Fruit fly (Drosophila melanogaster): ENCODE data around the gene Rb97D.

Gene Rb97D

DNA sequence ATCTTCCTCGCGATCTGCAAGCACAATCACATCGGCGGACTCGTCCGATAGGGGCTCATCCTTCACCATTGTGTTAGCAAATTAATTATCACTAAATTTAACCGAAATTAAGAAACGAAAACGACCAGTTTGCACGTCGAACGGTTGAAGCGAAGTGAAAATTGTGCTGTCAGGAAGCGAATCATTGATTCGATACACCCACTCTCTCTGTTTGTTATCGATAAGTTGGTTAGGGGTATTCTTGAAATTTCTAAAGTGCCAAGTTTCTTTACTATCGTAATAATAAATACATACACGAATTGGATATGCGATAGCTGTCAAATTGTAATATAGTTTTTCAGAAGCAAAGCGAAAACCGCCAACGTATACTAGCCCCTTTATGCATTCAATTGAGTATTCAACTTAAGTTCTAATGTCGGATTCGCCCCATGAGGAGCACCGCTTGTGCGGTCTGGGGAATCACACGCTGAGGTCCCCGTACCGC lies at the start of gene Rb97D (continued):
- TF ChIP-seq NC2β (GFP tag; optimal IDR thresholded peaks at IDR 0.05) (peak; percentile 47), pita (GFP tag; optimal IDR thresholded peaks at IDR 0.05) (no peak), CG10366 (GFP tag; IDR thresholded peaks at IDR 0.05) (peak; percentile 70), CG18476 (GFP tag; optimal IDR thresholded peaks at IDR 0.05) (peak; percentile 27), pnt (GFP tag; optimal IDR thresholded peaks at IDR 0.05) (peak; percentile 49), Hsf (GFP tag; optimal IDR thresholded peaks at IDR 0.05) (peak; percentile 79), HLH4C (GFP tag; IDR thresholded peaks at IDR 0.05; ENCODE audit: partially characterized antibody) (peak; percentile 82), ERR (GFP tag; optimal IDR thresholded peaks at IDR 0.05) (no peak), en (GFP tag; optimal IDR thresholded peaks at IDR 0.05) (peak; percentile 4), Nf-YB (GFP tag; optimal IDR thresholded peaks at IDR 0.05) (peak; percentile 50), Dad (GFP tag; optimal IDR thresholded peaks at IDR 0.05) (peak; percentile 47), D (optimal IDR thresholded peaks at IDR 0.05) (no peak), D (GFP tag; optimal IDR thresholded peaks at IDR 0.05) (peak; percentile 25), CG9817 (tag; optimal IDR thresholded peaks at IDR 0.05) (peak; percentile 71), Side (GFP tag; optimal IDR thresholded peaks at IDR 0.05) (peak; percentile 76), sr (GFP tag; IDR thresholded peaks at IDR 0.05) (peak; percentile 6; the same call in 2 of the 3 replicates), CG4820 (GFP tag; optimal IDR thresholded peaks at IDR 0.05) (peak; percentile 62), zen2 (GFP tag; IDR thresholded peaks at IDR 0.05; ENCODE audit: partially characterized antibody) (peak; percentile 87), CG30403 (GFP tag; optimal IDR thresholded peaks at IDR 0.05) (peak; percentile 84), ase (GFP tag; IDR thresholded peaks at IDR 0.05) (peak; percentile 55; the same call in 2 of the 3 replicates), CG12659 (GFP tag; optimal IDR thresholded peaks at IDR 0.05) (peak; percentile 72), CG4854 (GFP tag; optimal IDR thresholded peaks at IDR 0.05) (peak; percentile 34), NfI (GFP tag; optimal IDR thresholded peaks at IDR 0.05) (peak; percentile 38), Doc2 (GFP tag; IDR thresholded peaks at IDR 0.05) (no peak), CG3281 (GFP tag; optimal IDR thresholded peaks at IDR 0.05) (peak; percentile 66), crp (GFP tag; optimal IDR thresholded peaks at IDR 0.05) (peak in 1 of 2 experiments; percentile 55), CG12744 (GFP tag; optimal IDR thresholded peaks at IDR 0.05) (peak; percentile 61), CG10209 (GFP tag; optimal IDR thresholded peaks at IDR 0.05) (peak; percentile 65), Sin3A (optimal IDR thresholded peaks at IDR 0.05) (peak; percentile 26), CG6813 (GFP tag; optimal IDR thresholded peaks at IDR 0.05) (peak; percentile 19), fd3F (GFP tag; optimal IDR thresholded peaks at IDR 0.05) (peak; percentile 38), chinmo (GFP tag; IDR thresholded peaks at IDR 0.05; ENCODE audit: partially characterized antibody) (0 out of 4 replicates have a peak, but pooled peaks have one; percentile 27), CG8359 (GFP tag; optimal IDR thresholded peaks at IDR 0.05; ENCODE audit: borderline replicate concordance) (peak; percentile 15), CG9876 (GFP tag; optimal IDR thresholded peaks at IDR 0.05) (peak; percentile 62), CG10462 (GFP tag; optimal IDR thresholded peaks at IDR 0.05) (no peak), rib (GFP tag; IDR thresholded peaks at IDR 0.05) (no peak), CG15479 (GFP tag; optimal IDR thresholded peaks at IDR 0.05) (no peak), CG11723 (GFP tag; optimal IDR thresholded peaks at IDR 0.05) (peak; percentile 26), CG32767 (GFP tag; IDR thresholded peaks at IDR 0.05) (peak; percentile 70), ind (GFP tag; optimal IDR thresholded peaks at IDR 0.05) (peak; percentile 67), B-H2 (GFP tag; optimal IDR thresholded peaks at IDR 0.05) (peak; percentile 73), CG13296 (GFP tag; optimal IDR thresholded peaks at IDR 0.05) (peak; percentile 73), CG11504 (tag; optimal IDR thresholded peaks at IDR 0.05) (peak; percentile 70), CG17612 (GFP tag; IDR thresholded peaks at IDR 0.05) (no peak), CG14050 (GFP tag; IDR thresholded peaks at IDR 0.05) (peak; percentile 47; the same call in 2 of the 3 replicates), CG15269 (tag; optimal IDR thresholded peaks at IDR 0.05) (peak; percentile 72), schlank (tag; optimal IDR thresholded peaks at IDR 0.05) (no peak), CG34224 (GFP tag; IDR thresholded peaks at IDR 0.05; ENCODE audit: partially characterized antibody) (peak; percentile 90), Usf (GFP tag; optimal IDR thresholded peaks at IDR 0.05) (peak; percentile 43), HLHmδ (GFP tag; optimal IDR thresholded peaks at IDR 0.05) (no peak)
